Worm (Caenorhabditis elegans): ENCODE measurements around the gene nlp-70.

- TF ChIP-seq ceh-62 (tag; optimal IDR thresholded peaks at IDR 0.05) (no peak), nhr-6 (tag; optimal IDR thresholded peaks at IDR 0.05) (no peak), zfp-2 (tag; optimal IDR thresholded peaks at IDR 0.05) (no peak), zip-2 (tag; optimal IDR thresholded peaks at IDR 0.05) (no peak), nhr-102 (tag; optimal IDR thresholded peaks at IDR 0.05) (no peak), arid-1 (GFP tag; conservative IDR thresholded peaks at IDR 0.05) (no peak), lsy-2 (tag; optimal IDR thresholded peaks at IDR 0.05) (no peak), skn-1 (tag; optimal IDR thresholded peaks at IDR 0.05) (no peak), sdz-12 (GFP tag; optimal IDR thresholded peaks at IDR 0.05) (no peak), mxl-3 (GFP tag; optimal IDR thresholded peaks at IDR 0.05) (no peak)
These were observed 24.1 kb downstream of the nlp-70 start for ce11 chrV:248636-249035.
